Fruit fly (Drosophila melanogaster): Measurements from ENCODE around the gene f-cup.

dm6 chr3R:13656294-13656693 is 44.3 kb downstream of the f-cup start, which contains the start of gene Rbp4:
- TF ChIP-seq h (optimal IDR thresholded peaks at IDR 0.05), result no peak
- no peak for TF ChIP-seq Myc (optimal IDR thresholded peaks at IDR 0.05)
- no peak for TF ChIP-seq Sin3A (optimal IDR thresholded peaks at IDR 0.05)
- no peak for TF ChIP-seq insv (optimal IDR thresholded peaks at IDR 0.05)
- TF ChIP-seq psq (optimal IDR thresholded peaks at IDR 0.05), result no peak
- no peak for TF ChIP-seq ttk (optimal IDR thresholded peaks at IDR 0.05)

Measured in Kc167 (cell line).